Worm (Caenorhabditis elegans): ENCODE data around the gene glb-33.

DNA sequence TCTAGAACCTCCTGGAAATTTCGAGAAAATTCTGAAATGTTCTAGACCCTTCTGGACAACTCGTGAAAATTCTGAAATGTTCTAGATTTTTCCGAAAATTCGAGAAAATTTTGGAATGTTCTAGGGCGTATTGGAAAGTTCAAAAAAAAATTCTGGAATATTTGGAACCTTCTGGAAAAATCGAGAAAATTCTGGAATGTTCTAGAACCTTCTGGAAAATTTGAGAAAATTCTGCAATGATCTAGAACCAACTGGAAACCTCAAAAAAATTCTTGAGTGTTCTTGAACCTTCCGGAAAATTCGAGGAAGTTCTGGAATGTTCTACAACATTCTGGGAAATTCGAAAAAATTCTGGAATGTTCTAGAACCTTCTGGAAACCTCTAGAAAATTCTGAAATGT lies 395 bp downstream of the glb-33 start:
- TF ChIP-seq fos-1 (tag; optimal IDR thresholded peaks at IDR 0.05) (no peak), Y75B8A.6 (GFP tag; IDR thresholded peaks at IDR 0.05) (no peak), ztf-11 (tag; optimal IDR thresholded peaks at IDR 0.05) (no peak), skn-1 (tag; optimal IDR thresholded peaks at IDR 0.05) (no peak), lir-3 (tag; optimal IDR thresholded peaks at IDR 0.05) (no peak), pqm-1 (tag; optimal IDR thresholded peaks at IDR 0.05) (no peak), unc-62 (GFP tag; optimal IDR thresholded peaks at IDR 0.05 in 1 of 2) (no peak), unc-62 (tag; optimal IDR thresholded peaks at IDR 0.05) (no peak), nhr-111 (GFP tag; optimal IDR thresholded peaks at IDR 0.05) (no peak), arid-1 (GFP tag; conservative IDR thresholded peaks at IDR 0.05) (no peak), F49E8.2 (tag; optimal IDR thresholded peaks at IDR 0.05; ENCODE audit: borderline replicate concordance) (no peak)

All from whole organism, L4 larva.